Worm (Caenorhabditis elegans): ENCODE results near the gene unc-76.

The unc-76 gene

ce11 chrV:15085335-15085800 is 13.8 kb downstream of the unc-76 start, which contains the start of the genes ahsa-1 and C01G10.7 (continued):
- peak; percentile 40 for TF ChIP-seq ztf-7 (tag; optimal IDR thresholded peaks at IDR 0.05)
- TF ChIP-seq zip-11 (GFP tag; IDR thresholded peaks at IDR 0.05) = no peak
- no peak for TF ChIP-seq zfp-2 (tag; optimal IDR thresholded peaks at IDR 0.05)
- TF ChIP-seq nhr-25 (tag; optimal IDR thresholded peaks at IDR 0.05; ENCODE audit: borderline replicate concordance, insufficient read depth) = no peak

ce11 chrV:15087207-15087706 is 15.7 kb downstream of the unc-76 start, which contains the start of the genes C01G10.15 and C01G10.6:
Gene C01G10.15, minus strand, starts transcription at chrV:15087307.
Gene C01G10.6, plus strand, starts transcription at chrV:15087656.
- TF ChIP-seq ZK337.2 (GFP tag; IDR thresholded peaks at IDR 0.05) (no peak), R02D3.7 (tag; optimal IDR thresholded peaks at IDR 0.05) (no peak), dpl-1 (GFP tag; optimal IDR thresholded peaks at IDR 0.05) (no peak), unc-62 (GFP tag; optimal IDR thresholded peaks at IDR 0.05 in 1 of 2) (no peak), unc-62 (tag; optimal IDR thresholded peaks at IDR 0.05) (no peak), cey-2 (tag; optimal IDR thresholded peaks at IDR 0.05; ENCODE audit: borderline replicate concordance, insufficient read depth) (no peak), spr-3 (GFP tag; optimal IDR thresholded peaks at IDR 0.05) (no peak), D1046.2 (GFP tag; IDR thresholded peaks at IDR 0.05) (no peak), ceh-44 (GFP tag; IDR thresholded peaks at IDR 0.05) (no peak), daf-12 (tag; optimal IDR thresholded peaks at IDR 0.05) (no peak), dve-1 (tag; optimal IDR thresholded peaks at IDR 0.05; ENCODE audit: insufficient read depth) (no peak), dmd-8 (GFP tag; IDR thresholded peaks at IDR 0.05) (no peak), nhr-76 (tag; optimal IDR thresholded peaks at IDR 0.05) (no peak), nhr-28 (tag; optimal IDR thresholded peaks at IDR 0.05) (no peak), nhr-237 (tag; optimal IDR thresholded peaks at IDR 0.05) (no peak), snpc-4 (tag; optimal IDR thresholded peaks at IDR 0.05) (no peak), set-16 (GFP tag; IDR thresholded peaks at IDR 0.05) (no peak), nhr-102 (tag; optimal IDR thresholded peaks at IDR 0.05) (no peak), ces-1 (GFP tag; optimal IDR thresholded peaks at IDR 0.05) (no peak), skn-1 (tag; optimal IDR thresholded peaks at IDR 0.05) (no peak), nhr-48 (tag; optimal IDR thresholded peaks at IDR 0.05) (no peak)

DNA sequence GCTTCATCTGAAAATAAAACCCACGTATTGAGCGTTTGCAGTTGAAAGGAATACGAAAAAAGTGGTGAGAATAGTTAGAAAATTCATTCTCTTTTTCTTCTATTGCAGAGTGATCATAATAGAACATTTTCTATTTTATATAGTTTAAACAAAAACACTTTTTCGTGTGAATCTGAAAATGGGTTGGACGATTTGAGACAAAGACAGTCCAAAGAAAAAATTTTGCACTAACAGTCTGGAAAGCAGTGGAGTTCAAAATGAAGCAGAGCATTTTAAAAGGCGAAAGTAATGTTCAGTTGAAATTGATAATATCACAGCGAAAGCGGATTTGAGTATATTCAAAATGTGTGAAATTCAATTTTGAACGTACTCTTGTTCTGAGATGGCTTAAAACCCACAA is 17.1 kb downstream of the unc-76 start, which contains the start of gene C01G10.18:
C01G10.18 (minus strand) TSS at position 101 of the 400 bp plus-strand sequence.
- no peak for TF ChIP-seq F49E8.2 (tag; optimal IDR thresholded peaks at IDR 0.05; ENCODE audit: borderline replicate concordance)
- TF ChIP-seq lim-7 (GFP tag; IDR thresholded peaks at IDR 0.05) = no peak
- TF ChIP-seq hlh-11 (tag; optimal IDR thresholded peaks at IDR 0.05) = no peak
- no peak for TF ChIP-seq mdt-29 (GFP tag; IDR thresholded peaks at IDR 0.05)
- no peak for TF ChIP-seq F44E2.7 (GFP tag; IDR thresholded peaks at IDR 0.05)
- no peak for TF ChIP-seq dve-1 (tag; optimal IDR thresholded peaks at IDR 0.05; ENCODE audit: insufficient read depth)
- TF ChIP-seq ceh-28 (tag; optimal IDR thresholded peaks at IDR 0.05) = no peak
- TF ChIP-seq php-3 (GFP tag; IDR thresholded peaks at IDR 0.05) = no peak
- TF ChIP-seq tra-1 (GFP tag; IDR thresholded peaks at IDR 0.05) = no peak
- TF ChIP-seq pqm-1 (tag; optimal IDR thresholded peaks at IDR 0.05) = no peak
- no peak for TF ChIP-seq T20F7.1 (GFP tag; optimal IDR thresholded peaks at IDR 0.05)
- no peak for TF ChIP-seq ceh-44 (GFP tag; IDR thresholded peaks at IDR 0.05)
- no peak for TF ChIP-seq saeg-2 (GFP tag; IDR thresholded peaks at IDR 0.05)
- TF ChIP-seq unc-130 (GFP tag; optimal IDR thresholded peaks at IDR 0.05) = no peak
- TF ChIP-seq Y75B8A.6 (GFP tag; IDR thresholded peaks at IDR 0.05) = no peak
- no peak for TF ChIP-seq skn-1 (tag; optimal IDR thresholded peaks at IDR 0.05)
- TF ChIP-seq nhr-237 (tag; optimal IDR thresholded peaks at IDR 0.05) = no peak
- TF ChIP-seq mxl-2 (GFP tag; conservative IDR thresholded peaks at IDR 0.05) = no peak

Measured in whole organism, L4 larva.